Fruit fly (Drosophila melanogaster) S2 (cell line): Measurements from ENCODE around the gene CG12990.

Source experiments
- CG8478 ChIP-seq: fragments of >200 bp; optimal IDR thresholded peaks from 2 replicates; lab custom pipeline; 2018
- CTCF ChIP-seq, 2 experiments: fragments of >200 bp; optimal IDR thresholded peaks; 2 replicates each; lab custom pipeline; 2018

dm6 chrX:17656501-17656900 lies 15.2 kb downstream of the CG12990 start, which contains the start of gene IntS2:
- TF ChIP-seq CG8478 (lab: Kevin White, UChicago) (no peak), CTCF (optimal IDR thresholded peaks at IDR 0.05; lab: Kevin White, UChicago) (no peak)
